Fruit fly (Drosophila melanogaster) S2 (cell line): ENCODE measurements around the gene tadr.

Source experiments
- CG8478 ChIP-seq: fragments of >200 bp; optimal IDR thresholded peaks from 2 replicates; lab custom pipeline; 2018
- CTCF ChIP-seq, 2 experiments: fragments of >200 bp; optimal IDR thresholded peaks; 2 replicates each; lab custom pipeline; 2018

tadr gene

DNA sequence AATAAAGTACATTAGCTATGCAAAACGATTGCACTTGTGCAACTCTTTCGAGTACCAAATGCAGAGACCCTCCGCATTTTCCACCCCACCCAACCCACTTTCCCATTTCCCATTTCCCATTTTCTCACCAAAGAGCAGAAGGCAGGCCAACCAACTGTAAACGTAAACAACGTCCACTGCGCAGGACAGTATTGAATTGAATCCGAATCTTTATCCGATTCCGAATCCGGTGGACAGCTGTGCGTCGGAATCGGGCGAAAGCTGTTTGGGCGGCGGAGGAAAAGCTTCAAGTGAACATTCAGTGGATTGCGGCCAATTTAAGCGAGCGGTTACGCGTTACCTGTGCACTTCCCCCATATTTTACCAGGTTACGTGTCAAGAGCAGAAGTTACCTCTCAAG lies at the start of gene tadr:
tadr (plus strand) TSS at position 301 of the 400 bp plus-strand sequence.
- no peak for TF ChIP-seq CG8478 (lab: Kevin White, UChicago)
- no peak for TF ChIP-seq CTCF (optimal IDR thresholded peaks at IDR 0.05; lab: Kevin White, UChicago)

- TF ChIP-seq CG8478 (lab: Kevin White, UChicago) (no peak), CTCF (optimal IDR thresholded peaks at IDR 0.05; lab: Kevin White, UChicago) (no peak)
Observed at dm6 chr2L:21026597-21026996, 48.6 kb upstream of the tadr start.

DNA sequence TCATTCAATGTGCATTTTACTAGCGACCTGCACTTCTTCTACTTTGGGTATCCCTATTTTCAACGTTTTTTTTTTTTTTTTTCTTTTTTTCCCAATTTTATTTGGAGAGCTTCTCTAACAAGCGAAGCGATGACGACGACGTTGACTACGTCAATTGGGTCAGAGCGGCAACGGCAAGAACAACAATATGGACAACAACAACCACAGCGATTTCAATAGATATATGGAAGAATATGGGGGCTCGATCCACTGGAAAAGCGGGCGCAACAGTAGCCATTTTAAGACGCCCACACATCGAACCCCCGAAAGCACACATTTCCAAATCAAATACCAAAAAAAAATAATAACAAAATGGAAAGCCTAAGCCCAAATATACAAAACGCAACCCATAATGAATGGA lies 46.1 kb upstream of the tadr start:
- TF ChIP-seq CTCF (optimal IDR thresholded peaks at IDR 0.05; lab: Kevin White, UChicago) (no peak), CG8478 (lab: Kevin White, UChicago) (no peak)

- TF ChIP-seq CG8478 (lab: Kevin White, UChicago) (no peak), CTCF (optimal IDR thresholded peaks at IDR 0.05; lab: Kevin White, UChicago) (no peak)
Observed at dm6 chr2L:21029749-21030148, 45.5 kb upstream of the tadr start.

dm6 chr2L:21030235-21030634 lies 45.0 kb upstream of the tadr start:
- TF ChIP-seq CG8478 (lab: Kevin White, UChicago) (no peak), CTCF (optimal IDR thresholded peaks at IDR 0.05; lab: Kevin White, UChicago) (no peak)

dm6 chr2L:21033315-21033714 lies 41.9 kb upstream of the tadr start:
- TF ChIP-seq CG8478 (lab: Kevin White, UChicago) (no peak), CTCF (optimal IDR thresholded peaks at IDR 0.05; lab: Kevin White, UChicago) (no peak)

DNA sequence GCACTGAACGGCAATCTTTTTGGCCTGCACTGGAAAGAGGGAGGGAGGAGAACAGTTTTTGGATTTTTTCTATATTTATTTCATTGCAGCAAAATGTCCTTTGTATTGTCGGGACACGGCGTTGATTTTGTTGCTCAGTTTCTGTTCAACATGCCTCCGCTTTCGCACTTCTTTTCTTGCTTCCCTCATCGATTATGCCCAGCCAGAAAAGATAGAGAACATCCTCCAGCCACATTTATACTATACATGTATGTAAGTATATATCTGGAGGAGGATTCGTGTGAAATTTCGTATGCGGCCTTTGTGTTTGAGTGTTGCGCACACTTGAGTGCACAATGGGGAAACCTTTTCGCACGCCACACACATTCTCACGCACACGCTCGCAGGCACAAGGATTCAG lies 40.8 kb upstream of the tadr start:
- TF ChIP-seq CG8478 (lab: Kevin White, UChicago) (no peak), CTCF (optimal IDR thresholded peaks at IDR 0.05; lab: Kevin White, UChicago) (no peak)

dm6 chr2L:21035704-21036369 lies 39.4 kb upstream of the tadr start:
- no peak for TF ChIP-seq CTCF (optimal IDR thresholded peaks at IDR 0.05; lab: Kevin White, UChicago)
- TF ChIP-seq CG8478 (lab: Kevin White, UChicago): no peak

DNA sequence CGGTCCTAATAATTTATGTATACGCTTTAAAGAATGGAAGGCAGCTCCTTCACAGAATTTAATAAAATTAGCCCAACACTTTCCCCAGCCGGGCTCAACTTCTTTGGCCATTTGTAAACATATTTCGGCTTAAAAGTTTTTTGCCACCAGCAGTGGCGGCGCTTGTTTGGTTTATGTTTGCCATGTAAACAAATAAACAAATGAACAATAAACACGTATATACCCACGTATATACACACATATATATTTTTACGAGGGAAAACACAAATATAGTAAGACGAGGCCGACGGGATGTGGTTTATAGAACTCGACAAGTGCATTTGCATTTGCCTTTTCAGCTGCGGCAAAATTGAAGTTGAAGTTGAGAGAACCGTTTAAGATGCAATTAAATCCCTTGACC lies 37.5 kb upstream of the tadr start:
- TF ChIP-seq CG8478 (lab: Kevin White, UChicago) (no peak), CTCF (optimal IDR thresholded peaks at IDR 0.05; lab: Kevin White, UChicago) (no peak)

DNA sequence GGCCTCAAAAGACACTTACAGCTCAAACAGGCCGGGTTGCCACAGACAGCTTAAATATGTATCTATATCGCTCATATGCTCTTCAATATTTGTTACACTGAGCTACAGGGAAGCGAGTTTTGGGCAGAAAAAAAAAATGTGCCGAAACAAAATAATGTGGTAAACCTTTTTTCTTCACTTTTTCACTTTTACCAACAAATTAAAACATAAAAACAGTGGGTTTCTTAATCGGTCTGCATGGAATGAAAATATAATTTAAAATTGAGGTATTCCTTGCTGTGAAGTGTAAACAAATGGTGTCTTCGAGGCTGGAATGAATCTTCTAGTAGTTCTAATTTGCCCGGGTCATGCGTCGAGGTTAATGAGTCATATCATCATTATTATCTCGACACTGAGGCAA lies 36.5 kb upstream of the tadr start:
- TF ChIP-seq CTCF (optimal IDR thresholded peaks at IDR 0.05; lab: Kevin White, UChicago) (no peak), CG8478 (lab: Kevin White, UChicago) (no peak)

DNA sequence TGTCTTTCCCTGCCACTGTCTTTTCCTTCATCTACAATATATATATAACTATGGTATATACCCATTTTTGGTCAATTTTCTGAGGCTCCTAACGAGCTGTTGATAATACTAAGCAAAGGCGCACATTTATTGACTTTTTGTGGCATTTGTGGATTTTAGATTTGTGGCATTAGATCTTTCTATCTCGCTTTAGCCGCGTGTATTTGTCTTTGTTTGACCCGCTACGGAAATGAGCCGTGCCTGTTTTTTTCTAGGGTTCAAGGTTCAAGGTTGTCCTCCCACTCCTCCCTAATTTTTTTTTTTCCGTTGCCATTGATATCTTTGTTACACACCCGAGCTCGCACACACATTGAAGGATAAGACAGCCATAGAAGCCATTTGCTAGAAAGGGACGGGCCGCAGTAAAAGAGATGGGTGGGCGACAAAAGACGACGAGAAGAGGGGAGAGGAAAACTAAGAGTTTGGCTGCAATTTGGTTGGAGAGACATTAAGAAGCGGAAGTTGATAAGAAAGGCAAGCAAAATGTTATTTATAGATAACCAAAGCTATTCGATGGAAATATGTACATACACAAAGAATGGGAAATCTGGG lies 35.5 kb upstream of the tadr start:
- TF ChIP-seq CG8478 (lab: Kevin White, UChicago) (no peak), CTCF (optimal IDR thresholded peaks at IDR 0.05; lab: Kevin White, UChicago) (no peak)

- TF ChIP-seq CG8478 (lab: Kevin White, UChicago) (no peak), CTCF (optimal IDR thresholded peaks at IDR 0.05; lab: Kevin White, UChicago) (no peak)
Observed at dm6 chr2L:21040719-21041118, 34.5 kb upstream of the tadr start.

- TF ChIP-seq CTCF (optimal IDR thresholded peaks at IDR 0.05; lab: Kevin White, UChicago) (no peak), CG8478 (lab: Kevin White, UChicago) (no peak)
Observed at dm6 chr2L:21051873-21052736, 23.1 kb upstream of the tadr start, which contains the start of gene CG42238. Gene CG42238 (minus strand): TSS chr2L:21052164.

DNA sequence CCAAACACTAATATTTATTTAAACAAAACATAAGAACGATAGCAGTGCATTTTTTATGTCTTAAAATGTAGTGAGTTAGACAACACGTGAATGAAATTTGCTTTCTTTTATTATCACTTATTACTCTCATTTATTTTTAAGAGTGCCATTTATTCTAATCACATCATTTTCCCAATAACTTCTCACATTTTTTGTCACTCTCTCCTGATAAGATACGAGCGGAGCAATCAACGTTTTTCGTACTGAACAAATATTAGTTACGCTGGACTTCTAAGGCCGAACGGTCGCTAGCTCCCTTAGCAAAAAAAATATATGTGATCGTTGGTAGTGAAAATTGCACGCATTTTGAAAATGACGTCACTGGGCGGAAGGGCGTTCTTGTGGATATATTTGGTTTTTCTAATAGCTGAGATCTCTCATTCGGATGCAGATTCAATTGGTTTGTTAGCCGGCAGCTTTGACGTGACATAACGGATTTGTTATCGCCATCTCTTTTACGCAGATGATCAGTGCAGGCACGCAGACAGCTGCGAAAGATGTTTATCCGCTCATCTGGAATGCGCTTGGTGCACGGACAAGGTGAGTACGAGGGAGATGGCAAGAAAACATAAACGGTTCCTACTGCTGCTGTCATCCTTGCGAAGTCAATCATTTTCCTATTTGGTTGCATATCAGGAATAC lies 22.3 kb upstream of the tadr start, which contains the start of gene Itgbn:
Itgbn (plus strand) TSS at position 251 of the 681 bp plus-strand sequence.
- no peak for TF ChIP-seq CTCF (optimal IDR thresholded peaks at IDR 0.05; lab: Kevin White, UChicago)
- no peak for TF ChIP-seq CG8478 (lab: Kevin White, UChicago)
